Worm (Caenorhabditis elegans) whole organism, L4 larva: ENCODE results near the gene lias-1.
A peak's percentile ranks its signal among the peaks of the same experiment; 100 is the strongest.

Experiments used
- D1046.2 ChIP-seq: fragments of 200-800 bp; sonication (Bioruptor generic); IDR thresholded peaks from 2 replicates; pipeline ENCODE4 v1.3.6; 2022; ENCODE audit warnings: missing genetic modification characterization, missing compliant biosample characterization
- F44E2.7 ChIP-seq: fragments of 200-800 bp; sonication (Bioruptor generic); IDR thresholded peaks from 2 replicates; pipeline ENCODE4 v2.1.2; 2022; ENCODE audit warnings: missing genetic modification characterization, missing compliant biosample characterization
- F49E8.2 ChIP-seq: sonication (generic microtip); optimal IDR thresholded peaks from 2 replicates; lab custom pipeline; 2016; ENCODE audit warnings: missing compliant biosample characterization, mild to moderate bottlenecking, missing genetic modification characterization, borderline replicate concordance
- R02D3.7 ChIP-seq: fragments of 150-350 bp; sonication (generic microtip); optimal IDR thresholded peaks from 3 replicates; lab custom pipeline; 2014; ENCODE audit warnings: missing biosample characterization, missing genetic modification characterization
- T20F7.1 ChIP-seq: fragments of 200-800 bp; sonication (Bioruptor generic); optimal IDR thresholded peaks from 2 replicates; lab custom pipeline; 2018; ENCODE audit warnings: mild to moderate bottlenecking, missing genetic modification characterization, missing compliant biosample characterization
- Y48G9A.11 ChIP-seq: fragments of 200-800 bp; sonication (Bioruptor generic); IDR thresholded peaks from 2 replicates; pipeline ENCODE4 v1.3.6; 2022; ENCODE audit warnings: missing genetic modification reagents, missing genetic modification characterization, missing compliant biosample characterization
- Y5F2A.4 ChIP-seq: fragments of 200-800 bp; sonication (Bioruptor generic); optimal IDR thresholded peaks from 2 replicates; lab custom pipeline; 2018; ENCODE audit warnings: mild to moderate bottlenecking, missing genetic modification characterization, missing compliant biosample characterization
- ZK337.2 ChIP-seq: fragments of 200-800 bp; sonication (Bioruptor generic); IDR thresholded peaks from 2 replicates; pipeline ENCODE4 v1.3.6; 2022; ENCODE audit warnings: missing genetic modification reagents, missing genetic modification characterization, missing compliant biosample characterization
- aha-1 ChIP-seq: fragments of 150-350 bp; peaks from one replicate; lab custom pipeline; 2014; ENCODE audit warnings: missing biosample characterization, missing genetic modification characterization
- aly-2 ChIP-seq: sonication (generic microtip); optimal IDR thresholded peaks from 2 replicates; lab custom pipeline; 2018; ENCODE audit warnings: missing biosample characterization, missing genetic modification characterization
- ama-1 ChIP-seq: fragments of 150-350 bp; optimal IDR thresholded peaks from 2 replicates; lab custom pipeline; 2014; ENCODE audit warnings: inconsistent platforms, mixed read lengths
- arid-1 ChIP-seq: fragments of 200-800 bp; sonication (Bioruptor generic); conservative IDR thresholded peaks from 2 replicates; pipeline ENCODE4 v1.3.6; 2022; ENCODE audit warnings: missing genetic modification reagents, missing genetic modification characterization, missing compliant biosample characterization
- ceh-20 ChIP-seq: fragments of 200-800 bp; sonication (Bioruptor generic); IDR thresholded peaks from 2 replicates; pipeline ENCODE4 v1.3.6; 2022; ENCODE audit warnings: missing genetic modification reagents, missing genetic modification characterization, missing compliant biosample characterization
- ceh-28 ChIP-seq: fragments of 150-350 bp; optimal IDR thresholded peaks from 2 replicates; lab custom pipeline; 2014; ENCODE audit warnings: missing biosample characterization, missing genetic modification reagents, missing genetic modification characterization
- ceh-44 ChIP-seq: fragments of 200-800 bp; sonication (Bioruptor generic); IDR thresholded peaks from 2 replicates; pipeline ENCODE4 v1.3.6; 2022; ENCODE audit warnings: missing genetic modification reagents, missing genetic modification characterization, missing compliant biosample characterization
- ceh-82 ChIP-seq: sonication (generic microtip); optimal IDR thresholded peaks from 2 replicates; lab custom pipeline; 2017; ENCODE audit warnings: missing biosample characterization, missing genetic modification characterization
- ces-1 ChIP-seq: fragments of 150-350 bp; sonication (generic microtip); optimal IDR thresholded peaks from 4 replicates; lab custom pipeline; 2014; ENCODE audit warnings: missing biosample characterization, missing genetic modification reagents, missing genetic modification characterization
- ctbp-1 ChIP-seq: fragments of 200-800 bp; sonication (Bioruptor generic); IDR thresholded peaks from 2 replicates; pipeline ENCODE4 v1.3.6; 2022; ENCODE audit warnings: missing genetic modification reagents, missing genetic modification characterization, missing compliant biosample characterization
- daf-12 ChIP-seq: fragments of 150-350 bp; optimal IDR thresholded peaks from 2 replicates; lab custom pipeline; 2014; ENCODE audit warnings: missing biosample characterization, missing genetic modification reagents, missing genetic modification characterization
- dmd-6 ChIP-seq: fragments of 200-800 bp; sonication (Bioruptor generic); IDR thresholded peaks from 2 replicates; pipeline ENCODE4 v1.3.6; 2022; ENCODE audit warnings: missing genetic modification reagents, missing genetic modification characterization, missing compliant biosample characterization
- dmd-9 ChIP-seq: fragments of 200-800 bp; sonication (Bioruptor generic); IDR thresholded peaks from 2 replicates; pipeline ENCODE4 v1.3.6; 2022; ENCODE audit warnings: missing genetic modification reagents, missing genetic modification characterization, missing compliant biosample characterization
- dve-1 ChIP-seq: sonication (generic microtip); optimal IDR thresholded peaks from 2 replicates; lab custom pipeline; 2017; ENCODE audit warnings: antibody characterized with exemption, mild to moderate bottlenecking, missing genetic modification characterization, missing compliant biosample characterization; ENCODE audit not compliant: insufficient read depth
- egl-43 ChIP-seq: fragments of 200-800 bp; sonication (Bioruptor generic); IDR thresholded peaks from 2 replicates; pipeline ENCODE4 v1.3.6; 2022; ENCODE audit warnings: missing genetic modification reagents, missing genetic modification characterization, missing compliant biosample characterization
- fkh-10 ChIP-seq: fragments of 150-350 bp; optimal IDR thresholded peaks from 2 replicates; lab custom pipeline; 2014; ENCODE audit warnings: missing biosample characterization, missing genetic modification reagents, missing genetic modification characterization
- gei-8 ChIP-seq: fragments of 200-800 bp; sonication (Bioruptor generic); optimal IDR thresholded peaks from 2 replicates; lab custom pipeline; 2018; ENCODE audit warnings: mild to moderate bottlenecking, missing genetic modification characterization, missing compliant biosample characterization
- hif-1 ChIP-seq, 2 experiments: sonication (generic microtip); optimal IDR thresholded peaks; 2 replicates each; lab custom pipeline; 2016 to 2017; ENCODE audit warnings: missing compliant biosample characterization in 2 of 2, missing genetic modification characterization in 2 of 2, missing genetic modification reagents in 2 of 2, missing genotype in 2 of 2, mild to moderate bottlenecking in 1 of 2
- hmg-1.1 ChIP-seq: fragments of 200-800 bp; sonication (Bioruptor generic); IDR thresholded peaks from 2 replicates; pipeline ENCODE4 v1.3.6; 2022; ENCODE audit warnings: missing genetic modification reagents, missing genetic modification characterization, missing compliant biosample characterization
- lim-7 ChIP-seq: fragments of 200-800 bp; sonication (Bioruptor generic); IDR thresholded peaks from 2 replicates; pipeline ENCODE4 v1.3.6; 2022; ENCODE audit warnings: missing genetic modification characterization, missing compliant biosample characterization
- lin-38 ChIP-seq: fragments of 200-800 bp; sonication (Bioruptor generic); IDR thresholded peaks from 2 replicates; pipeline ENCODE4 v1.3.6; 2022; ENCODE audit warnings: missing genetic modification reagents, missing genetic modification characterization, missing compliant biosample characterization
- mes-2 ChIP-seq: sonication (generic microtip); optimal IDR thresholded peaks from 2 replicates; lab custom pipeline; 2016; ENCODE audit warnings: missing genotype, mild to moderate bottlenecking, missing genetic modification characterization, missing compliant biosample characterization; ENCODE audit not compliant: poor library complexity, severe bottlenecking
- nhr-25 ChIP-seq: sonication (generic microtip); optimal IDR thresholded peaks from 2 replicates; lab custom pipeline; 2017; ENCODE audit warnings: missing genetic modification characterization, mild to moderate bottlenecking, missing compliant biosample characterization, antibody characterized with exemption, moderate library complexity, borderline replicate concordance; ENCODE audit not compliant: insufficient read depth
- nhr-48 ChIP-seq: sonication (generic microtip); optimal IDR thresholded peaks from 2 replicates; lab custom pipeline; 2016; ENCODE audit warnings: mild to moderate bottlenecking, missing genetic modification characterization, missing compliant biosample characterization
- rbr-2 ChIP-seq: sonication (generic microtip); optimal IDR thresholded peaks from 2 replicates; lab custom pipeline; 2016; ENCODE audit warnings: missing genotype, missing genetic modification characterization, missing compliant biosample characterization
- spr-1 ChIP-seq: sonication (generic microtip); optimal IDR thresholded peaks from 2 replicates; lab custom pipeline; 2016; ENCODE audit warnings: mild to moderate bottlenecking, missing genetic modification characterization, missing compliant biosample characterization
- spr-3 ChIP-seq: fragments of 200-800 bp; sonication (Bioruptor generic); optimal IDR thresholded peaks from 2 replicates; lab custom pipeline; 2018; ENCODE audit warnings: mild to moderate bottlenecking, missing genetic modification characterization, missing compliant biosample characterization
- unc-130 ChIP-seq: sonication (generic microtip); optimal IDR thresholded peaks from 2 replicates; lab custom pipeline; 2016; ENCODE audit warnings: missing genetic modification reagents, missing genetic modification characterization, missing compliant biosample characterization
- vab-7 ChIP-seq: fragments of 200-800 bp; sonication (Bioruptor generic); IDR thresholded peaks from 2 replicates; pipeline ENCODE4 v1.3.6; 2022; ENCODE audit warnings: missing genetic modification reagents, missing genetic modification characterization, missing compliant biosample characterization
- zag-1 ChIP-seq: fragments of 150-350 bp; optimal IDR thresholded peaks from 2 replicates; lab custom pipeline; 2014; ENCODE audit warnings: missing biosample characterization, missing genetic modification characterization
- zfp-3 ChIP-seq: fragments of 200-800 bp; sonication (Bioruptor generic); conservative IDR thresholded peaks from 2 replicates; pipeline ENCODE4 v1.3.6; 2022; ENCODE audit warnings: missing genetic modification reagents, missing genetic modification characterization, missing compliant biosample characterization

Gene lias-1

DNA sequence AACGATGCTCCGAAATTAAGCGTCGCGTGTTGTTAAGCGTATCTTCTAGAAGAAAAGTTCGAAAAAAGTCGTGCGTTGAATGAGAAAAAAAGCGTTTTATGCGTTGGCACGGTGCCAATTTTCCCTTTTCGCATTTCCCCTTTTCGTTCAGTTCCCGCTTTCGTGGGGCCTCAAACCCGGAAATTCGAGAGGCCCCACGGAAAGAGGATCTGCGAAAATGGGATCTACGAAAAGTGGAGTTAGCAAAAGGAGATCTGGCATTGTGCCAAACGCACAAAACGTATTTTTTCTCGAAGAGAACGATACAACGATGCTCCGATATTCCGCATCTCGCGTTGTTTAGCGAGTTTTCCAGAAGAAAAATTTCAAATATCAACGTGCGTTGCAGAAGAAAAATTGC lies 5.1 kb downstream of the lias-1 start:
- TF ChIP-seq ceh-20 = peak; percentile 78
- TF ChIP-seq Y48G9A.11 = peak; percentile 85
- peak; percentile 23 for TF ChIP-seq rbr-2 (tag; lab: Kevin White, UChicago)
- peak; percentile 45 for TF ChIP-seq aha-1 (tag; lab: Kevin White, UChicago)
- no peak for TF ChIP-seq dve-1
- no peak for TF ChIP-seq ctbp-1 (GFP tag; lab: Robert Waterston, UW)
- TF ChIP-seq F49E8.2 (tag; lab: Kevin White, UChicago) = peak; percentile 3
- TF ChIP-seq dmd-9 (GFP tag; lab: Robert Waterston, UW) = 0 out of 2 replicates have a peak, but pooled peaks have one; percentile 45
- TF ChIP-seq D1046.2 (GFP tag; lab: Robert Waterston, UW) = 0 out of 2 replicates have a peak, but pooled peaks have one; percentile 22
- 0 out of 2 replicates have a peak, but pooled peaks have one; percentile 32 for TF ChIP-seq egl-43 (GFP tag; lab: Robert Waterston, UW)
- peak; percentile 72 for TF ChIP-seq vab-7 (GFP tag; lab: Robert Waterston, UW)
- TF ChIP-seq arid-1 (GFP tag; lab: Robert Waterston, UW) = peak; percentile 56; the same call in 1 of the 2 replicates
- no peak for TF ChIP-seq nhr-25 (tag; lab: Kevin White, UChicago)
- peak; percentile 51; the same call in 1 of the 2 replicates for TF ChIP-seq hmg-1.1
- peak; percentile 61 for TF ChIP-seq unc-130 (GFP tag; lab: Kevin White, UChicago)
- TF ChIP-seq lim-7 = peak; percentile 48; the same call in 1 of the 2 replicates
- no peak for TF ChIP-seq fkh-10 (GFP tag; lab: Kevin White, UChicago)
- TF ChIP-seq dmd-6 (GFP tag; lab: Robert Waterston, UW) = peak; percentile 37; the same call in 1 of the 2 replicates
- TF ChIP-seq ceh-44 = peak; percentile 54; the same call in 1 of the 2 replicates
- TF ChIP-seq T20F7.1 = peak; percentile 42
- peak; percentile 89 for TF ChIP-seq mes-2 (tag; lab: Kevin White, UChicago)
- peak; percentile 71 for TF ChIP-seq lin-38 (GFP tag; lab: Robert Waterston, UW)
- TF ChIP-seq Y5F2A.4 = no peak
- TF ChIP-seq zfp-3 (GFP tag; lab: Robert Waterston, UW) = no peak
- peak in 1 of 2 experiments; percentile 71 for TF ChIP-seq hif-1 (tag; optimal IDR thresholded peaks at IDR 0.05; lab: Kevin White, UChicago)
- TF ChIP-seq ZK337.2 (GFP tag; lab: Robert Waterston, UW) = peak; percentile 22; the same call in 1 of the 2 replicates
- TF ChIP-seq, all 104 proteins: peak for 20

DNA sequence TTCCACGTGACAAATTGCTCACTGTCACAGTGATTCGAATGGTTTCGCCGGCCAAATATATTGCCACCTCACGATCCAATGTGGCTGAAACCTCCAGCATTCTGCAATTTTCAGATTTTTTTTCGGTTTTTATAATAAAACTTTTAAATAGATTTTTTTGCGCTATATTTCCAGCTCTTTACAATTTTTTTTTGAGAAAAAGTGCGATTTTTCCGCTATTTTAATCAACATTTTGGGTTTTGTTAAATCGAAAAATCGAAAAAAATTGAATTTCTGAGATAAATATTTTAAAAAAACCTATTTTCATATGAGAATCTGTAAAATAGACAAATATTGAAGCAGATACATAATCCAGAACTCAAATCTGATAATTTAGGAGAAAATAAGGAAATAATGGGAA lies 5.9 kb downstream of the lias-1 start, which contains the start of gene M01F1.9:
TSS of gene M01F1.9 (minus strand) at position 101 of the 400 bp plus-strand sequence.
- no peak for TF ChIP-seq R02D3.7 (tag; lab: Kevin White, UChicago)
- no peak for TF ChIP-seq spr-1
- TF ChIP-seq aha-1 (tag; lab: Kevin White, UChicago) = no peak
- no peak for TF ChIP-seq F49E8.2 (tag; lab: Kevin White, UChicago)
- no peak for TF ChIP-seq Y5F2A.4
- no peak for TF ChIP-seq F44E2.7
- no peak for TF ChIP-seq nhr-48
- TF ChIP-seq ceh-82 (tag; lab: Kevin White, UChicago) = no peak
- no peak for TF ChIP-seq gei-8
- TF ChIP-seq aly-2 (tag; lab: Kevin White, UChicago) = no peak

DNA sequence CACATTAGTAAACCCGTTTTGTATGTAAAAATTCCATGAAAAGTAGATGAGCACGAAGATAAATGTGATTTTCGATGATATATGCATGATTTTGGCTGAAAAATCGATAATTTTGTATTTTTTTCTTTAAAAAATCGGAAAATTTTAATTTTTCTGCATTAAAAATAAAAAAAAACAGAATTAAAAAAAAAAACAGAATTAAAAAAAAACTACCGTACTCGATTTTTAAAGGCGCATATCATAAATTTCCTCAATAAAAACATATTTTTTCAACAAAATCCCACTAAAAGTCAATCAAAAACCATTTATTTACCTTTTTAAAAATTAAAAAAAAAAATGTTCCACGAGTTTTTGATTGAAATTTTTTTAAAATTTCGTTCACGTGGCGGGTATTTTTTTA lies 11.8 kb downstream of the lias-1 start, which contains the start of gene gly-14:
TSS of gene gly-14 (minus strand) at position 101 of the 400 bp plus-strand sequence.
- TF ChIP-seq zag-1 = no peak
- no peak for TF ChIP-seq ces-1 (GFP tag; lab: Kevin White, UChicago)
- TF ChIP-seq ceh-28 (tag; lab: Kevin White, UChicago) = no peak
- TF ChIP-seq spr-3 (GFP tag; lab: Kevin White, UChicago) = no peak
- no peak for TF ChIP-seq ama-1 (lab: Kevin White, UChicago)
- TF ChIP-seq vab-7 (GFP tag; lab: Robert Waterston, UW) = no peak
- no peak for TF ChIP-seq daf-12 (tag; lab: Kevin White, UChicago)
- no peak for TF ChIP-seq D1046.2 (GFP tag; lab: Robert Waterston, UW)
- no peak for TF ChIP-seq lin-38 (GFP tag; lab: Robert Waterston, UW)
